Fruit fly (Drosophila melanogaster): Measurements from ENCODE around the gene CG9839.

- no peak for TF ChIP-seq CG9948 (tag; optimal IDR thresholded peaks at IDR 0.05)
- TF ChIP-seq EcR (GFP tag; optimal IDR thresholded peaks at IDR 0.05): no peak
- TF ChIP-seq CG15710 (tag; optimal IDR thresholded peaks at IDR 0.05): no peak
- no peak for TF ChIP-seq CG12605 (GFP tag; IDR thresholded peaks at IDR 0.05)
- TF ChIP-seq rn (GFP tag; IDR thresholded peaks at IDR 0.05): no peak
- TF ChIP-seq CG10348 (GFP tag; IDR thresholded peaks at IDR 0.05): no peak
Measured at dm6 chr3R:8818239-8818638, 12.6 kb upstream of the CG9839 start.

All from whole organism, pupa.